Worm (Caenorhabditis elegans): ENCODE results near the gene npp-16.
"Not testable (repeated sequence)": the region's sequence is repeated elsewhere in the genome, so short reads cannot be mapped to it uniquely, and the experiment has no call there.

The npp-16 gene

DNA sequence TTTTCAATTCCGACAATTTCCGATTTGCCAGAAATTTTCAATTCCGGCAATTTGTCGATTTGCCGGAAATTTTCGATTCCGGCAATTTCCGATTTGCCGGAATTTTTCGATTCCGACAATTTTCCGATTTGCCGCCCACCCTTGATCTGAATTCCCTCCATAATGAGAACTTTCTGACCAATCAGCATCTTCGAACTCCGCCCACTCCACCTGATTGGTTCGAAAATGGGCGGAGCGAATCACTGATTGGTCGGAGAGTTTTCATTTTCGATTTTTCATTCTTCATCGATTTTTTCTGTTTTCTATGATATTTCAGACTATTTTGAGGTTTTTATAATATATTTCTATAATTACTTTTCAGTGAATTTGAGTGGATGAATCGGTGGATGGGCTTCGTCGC, 38.4 kb downstream of the npp-16 start:
- TF ChIP-seq daf-16 (GFP tag; optimal IDR thresholded peaks at IDR 0.05) (no peak), daf-16 (tag; optimal IDR thresholded peaks at IDR 0.05) (no peak), tag-97 (GFP tag; IDR thresholded peaks at IDR 0.05) (no peak)

DNA sequence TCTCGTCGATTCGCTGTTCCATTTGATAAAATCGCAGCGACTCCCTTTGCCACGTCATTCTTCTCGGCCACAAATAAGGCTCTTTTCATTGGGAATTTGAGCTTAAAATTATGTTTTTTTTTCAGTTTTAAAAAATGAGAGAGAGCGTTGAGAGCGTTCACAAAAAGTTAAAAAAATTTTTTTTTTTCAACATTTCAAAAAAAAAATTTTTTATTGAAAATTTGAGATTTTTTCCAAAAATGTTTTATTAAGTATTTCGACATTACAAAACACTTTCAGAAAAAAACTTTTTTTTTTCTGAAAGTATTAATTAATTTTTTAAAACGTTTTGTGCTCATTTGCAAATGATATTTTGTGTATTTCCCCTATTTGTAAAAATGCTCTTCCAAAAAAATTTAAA, 44.4 kb downstream of the npp-16 start, which contains the start of gene top-3:
TSS of gene top-3 (minus strand) at position 101 of the 400 bp plus-strand sequence.
- TF ChIP-seq T26A8.4 (GFP tag; IDR thresholded peaks at IDR 0.05) (no peak), ceh-82 (tag; optimal IDR thresholded peaks at IDR 0.05) (no peak), hif-1 (tag; optimal IDR thresholded peaks at IDR 0.05) (no peak), zag-1 (tag; optimal IDR thresholded peaks at IDR 0.05) (no peak), D1046.2 (GFP tag; IDR thresholded peaks at IDR 0.05) (no peak), lsy-2 (tag; optimal IDR thresholded peaks at IDR 0.05) (no peak), unc-62 (GFP tag; optimal IDR thresholded peaks at IDR 0.05 in 1 of 2) (no peak), unc-62 (tag; optimal IDR thresholded peaks at IDR 0.05) (no peak), F26F4.8 (GFP tag; conservative IDR thresholded peaks at IDR 0.05) (no peak), vab-7 (GFP tag; IDR thresholded peaks at IDR 0.05) (no peak), lin-38 (GFP tag; IDR thresholded peaks at IDR 0.05) (no peak), dpl-1 (GFP tag; optimal IDR thresholded peaks at IDR 0.05) (no peak), rbr-2 (tag; optimal IDR thresholded peaks at IDR 0.05) (no peak), ZK546.5 (tag; optimal IDR thresholded peaks at IDR 0.05) (no peak), tag-97 (GFP tag; IDR thresholded peaks at IDR 0.05) (no peak), F49E8.2 (tag; optimal IDR thresholded peaks at IDR 0.05; ENCODE audit: borderline replicate concordance) (no peak), hmg-1.1 (GFP tag; IDR thresholded peaks at IDR 0.05) (no peak), ama-1 (optimal IDR thresholded peaks at IDR 0.05) (no peak), ztf-11 (tag; optimal IDR thresholded peaks at IDR 0.05) (no peak)

- 0 out of 2 replicates have a peak, but pooled peaks have one; percentile 12 for TF ChIP-seq egl-43 (GFP tag; IDR thresholded peaks at IDR 0.05)
- TF ChIP-seq lin-38 (GFP tag; IDR thresholded peaks at IDR 0.05): peak; percentile 66
- peak; percentile 97 for TF ChIP-seq set-16 (GFP tag; IDR thresholded peaks at IDR 0.05)
- TF ChIP-seq ceh-44 (GFP tag; IDR thresholded peaks at IDR 0.05): 0 out of 2 replicates have a peak, but pooled peaks have one; percentile 52
- TF ChIP-seq hmg-1.1 (GFP tag; IDR thresholded peaks at IDR 0.05): peak; percentile 59
- TF ChIP-seq pha-4 (GFP tag; IDR thresholded peaks at IDR 0.05): peak; percentile 9; the same call in 1 of the 2 replicates
- TF ChIP-seq pha-4 (tag; optimal IDR thresholded peaks at IDR 0.05): not testable (repeated sequence)
- TF ChIP-seq vab-7 (GFP tag; IDR thresholded peaks at IDR 0.05): 0 out of 2 replicates have a peak, but pooled peaks have one; percentile 20
- peak; percentile 35; the same call in 1 of the 2 replicates for TF ChIP-seq madf-9 (GFP tag; conservative IDR thresholded peaks at IDR 0.05)
- peak; percentile 10; the same call in 1 of the 2 replicates for TF ChIP-seq dmd-6 (GFP tag; IDR thresholded peaks at IDR 0.05)
- TF ChIP-seq arid-1 (GFP tag; conservative IDR thresholded peaks at IDR 0.05): 0 out of 2 replicates have a peak, but pooled peaks have one; percentile 30
- TF ChIP-seq snpc-1.2 (GFP tag; IDR thresholded peaks at IDR 0.05): peak; percentile 61; the same call in 1 of the 2 replicates
Measured at ce11 chrIII:11967049-11967448, 51.3 kb downstream of the npp-16 start.
